Fruit fly (Drosophila melanogaster): ENCODE data around the gene CG42740.

CG42740 gene

DNA sequence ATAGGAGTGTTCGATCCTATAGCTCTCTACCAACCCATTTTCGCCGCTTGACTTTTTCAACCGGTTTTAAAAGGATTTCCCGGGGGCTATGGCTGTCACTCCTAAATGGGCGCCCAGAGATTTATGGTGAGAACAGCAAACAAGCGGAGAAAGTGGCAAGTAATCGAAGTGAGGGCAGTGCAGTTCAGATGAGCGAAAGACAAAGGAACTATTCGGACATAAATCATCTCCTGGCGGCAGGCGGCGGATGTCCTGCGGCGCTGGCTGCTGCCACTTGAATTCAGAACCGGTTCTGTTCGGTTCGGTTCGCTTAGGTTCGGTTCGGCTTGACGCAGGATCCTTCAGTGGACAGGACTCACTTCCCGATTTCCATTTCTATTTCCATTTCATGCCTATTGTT is 39.6 kb downstream of the CG42740 start:
- TF ChIP-seq acj6 (GFP tag; optimal IDR thresholded peaks at IDR 0.05) (no peak), CG10631 (GFP tag; optimal IDR thresholded peaks at IDR 0.05) (no peak)

Measured in whole organism, prepupa.